Worm (Caenorhabditis elegans): ENCODE data around the gene R10E8.5.

DNA sequence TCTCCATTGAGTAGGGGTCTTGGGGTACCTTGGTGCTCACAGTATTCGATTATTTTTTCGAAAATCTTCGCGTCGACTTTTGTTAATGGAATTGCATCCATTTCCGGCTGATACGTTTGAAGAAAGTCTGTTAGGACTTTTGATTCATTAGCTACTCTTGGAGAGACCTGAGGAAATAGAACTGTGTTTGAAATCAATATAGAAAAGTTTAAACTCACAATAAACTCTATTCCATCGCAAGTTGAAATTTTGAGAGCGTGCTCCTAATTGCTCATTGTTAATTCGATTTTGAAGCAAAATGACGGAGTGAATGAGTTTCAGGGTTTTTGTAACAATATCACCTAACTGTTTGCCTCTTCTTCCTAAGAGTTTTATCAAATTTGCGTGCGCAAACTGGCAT, 15.3 kb downstream of the R10E8.5 start, which contains the start of gene skr-6:
- TF ChIP-seq snpc-4 (tag; optimal IDR thresholded peaks at IDR 0.05) = no peak
- TF ChIP-seq nhr-12 (tag; optimal IDR thresholded peaks at IDR 0.05) = no peak
- TF ChIP-seq lin-13 (tag; optimal IDR thresholded peaks at IDR 0.05) = no peak
- TF ChIP-seq unc-62 (GFP tag; optimal IDR thresholded peaks at IDR 0.05) = no peak
- TF ChIP-seq pha-4 (tag; optimal IDR thresholded peaks at IDR 0.05) = no peak
- no peak for TF ChIP-seq unc-39 (tag; optimal IDR thresholded peaks at IDR 0.05)
- TF ChIP-seq lin-32 (GFP tag; optimal IDR thresholded peaks at IDR 0.05) = no peak
- TF ChIP-seq nhr-237 (tag; optimal IDR thresholded peaks at IDR 0.05) = no peak
- no peak for TF ChIP-seq drap-1 (GFP tag; optimal IDR thresholded peaks at IDR 0.05)
- TF ChIP-seq nhr-28 (tag; optimal IDR thresholded peaks at IDR 0.05) = no peak
- no peak for TF ChIP-seq blmp-1 (tag; optimal IDR thresholded peaks at IDR 0.05)
